Worm (Caenorhabditis elegans): ENCODE measurements around the gene F28H7.7.

ce11 chrV:10729456-10729904 lies 24.5 kb downstream of the F28H7.7 start:
- TF ChIP-seq sptf-1 (tag; optimal IDR thresholded peaks at IDR 0.05) (no peak), unc-62 (GFP tag; optimal IDR thresholded peaks at IDR 0.05) (no peak)

Data from whole organism, L1 larva.